Worm (Caenorhabditis elegans) whole organism, L3 larva: Measurements from ENCODE around the gene ugt-7.

Source experiments
- aly-2 ChIP-seq: fragments of 150-350 bp; optimal IDR thresholded peaks from 2 replicates; lab custom pipeline; 2014; ENCODE audit warnings: missing biosample characterization, missing genetic modification characterization
- ama-1 ChIP-seq: fragments of 150-350 bp; optimal IDR thresholded peaks from 2 replicates; lab custom pipeline; 2018
- ceh-28 ChIP-seq: fragments of 150-350 bp; optimal IDR thresholded peaks from 2 replicates; lab custom pipeline; 2014; ENCODE audit warnings: missing biosample characterization, missing genetic modification reagents, missing genetic modification characterization
- ceh-82 ChIP-seq: fragments of 150-350 bp; optimal IDR thresholded peaks from 2 replicates; lab custom pipeline; 2014; ENCODE audit warnings: missing biosample characterization, missing genetic modification characterization
- ceh-9 ChIP-seq: sonication (generic microtip); optimal IDR thresholded peaks from 2 replicates; lab custom pipeline; 2018; ENCODE audit warnings: missing biosample characterization, missing genetic modification characterization
- egl-5 ChIP-seq: fragments of 150-350 bp; optimal IDR thresholded peaks from 2 replicates; lab custom pipeline; 2017; ENCODE audit warnings: missing biosample characterization, missing genetic modification reagents, missing genetic modification characterization, inconsistent platforms
- elt-1 ChIP-seq: fragments of 150-350 bp; optimal IDR thresholded peaks from 2 replicates; lab custom pipeline; 2014; ENCODE audit warnings: missing biosample characterization, missing genetic modification characterization
- elt-2 ChIP-seq: sonication (generic microtip); optimal IDR thresholded peaks from 2 replicates; lab custom pipeline; 2016; ENCODE audit warnings: missing genetic modification reagents, mild to moderate bottlenecking, missing genetic modification characterization, missing compliant biosample characterization
- eor-1 ChIP-seq, 2 experiments: fragments of 150-350 bp; optimal IDR thresholded peaks; 2 replicates each; lab custom pipeline; 2014 to 2018; ENCODE audit warnings: missing biosample characterization in 2 of 2, missing genetic modification characterization in 2 of 2
- fkh-10 ChIP-seq: sonication (generic microtip); optimal IDR thresholded peaks from 2 replicates; lab custom pipeline; 2017; ENCODE audit warnings: missing biosample characterization, missing genetic modification reagents, missing genetic modification characterization
- fkh-2 ChIP-seq: fragments of 150-350 bp; optimal IDR thresholded peaks from 2 replicates; lab custom pipeline; 2014; ENCODE audit warnings: missing biosample characterization, missing genetic modification reagents, missing genetic modification characterization
- fos-1 ChIP-seq: fragments of 150-350 bp; optimal IDR thresholded peaks from 2 replicates; lab custom pipeline; 2014; ENCODE audit warnings: missing biosample characterization, missing genetic modification characterization
- hmg-11 ChIP-seq: sonication (generic microtip); optimal IDR thresholded peaks from 2 replicates; lab custom pipeline; 2016; ENCODE audit warnings: missing genetic modification characterization, missing compliant biosample characterization
- jun-1 ChIP-seq: fragments of 150-350 bp; optimal IDR thresholded peaks from 2 replicates; lab custom pipeline; 2014; ENCODE audit warnings: missing biosample characterization, missing genetic modification reagents, missing genetic modification characterization
- lin-15B ChIP-seq: fragments of 150-350 bp; optimal IDR thresholded peaks from 2 replicates; lab custom pipeline; 2014; ENCODE audit warnings: missing biosample characterization, missing genetic modification characterization
- lin-39 ChIP-seq: fragments of 150-350 bp; optimal IDR thresholded peaks from 2 replicates; lab custom pipeline; 2018; ENCODE audit warnings: missing biosample characterization, missing genetic modification reagents, missing genetic modification characterization
- mdl-1 ChIP-seq: fragments of 150-350 bp; optimal IDR thresholded peaks from 2 replicates; lab custom pipeline; 2014; ENCODE audit warnings: missing biosample characterization, missing genetic modification characterization
- mml-1 ChIP-seq: fragments of 150-350 bp; sonication (generic microtip); optimal IDR thresholded peaks from 3 replicates; lab custom pipeline; 2014; ENCODE audit warnings: missing biosample characterization, missing genetic modification characterization
- nfya-1 ChIP-seq: sonication (generic microtip); optimal IDR thresholded peaks from 2 replicates; lab custom pipeline; 2017; ENCODE audit warnings: missing genetic modification characterization, mild to moderate bottlenecking, missing compliant biosample characterization, antibody characterized with exemption, moderate library complexity; ENCODE audit not compliant: insufficient read depth
- nhr-23 ChIP-seq: fragments of 150-350 bp; optimal IDR thresholded peaks from 2 replicates; lab custom pipeline; 2014; ENCODE audit warnings: missing biosample characterization, missing genetic modification reagents, missing genetic modification characterization
- nhr-28 ChIP-seq: fragments of 150-350 bp; optimal IDR thresholded peaks from 2 replicates; lab custom pipeline; 2014; ENCODE audit warnings: missing biosample characterization, missing genetic modification characterization
- nhr-43 ChIP-seq: sonication (generic microtip); optimal IDR thresholded peaks from 2 replicates; lab custom pipeline; 2016; ENCODE audit warnings: mild to moderate bottlenecking, missing genetic modification characterization, missing compliant biosample characterization; ENCODE audit not compliant: poor library complexity, severe bottlenecking
- nhr-67 ChIP-seq: fragments of 150-350 bp; optimal IDR thresholded peaks from 2 replicates; lab custom pipeline; 2014; ENCODE audit warnings: missing biosample characterization, missing genetic modification characterization
- pha-4 ChIP-seq: fragments of 150-350 bp; optimal IDR thresholded peaks from 2 replicates; lab custom pipeline; 2014; ENCODE audit warnings: missing biosample characterization, missing genetic modification reagents, missing genetic modification characterization
- pqm-1 ChIP-seq: fragments of 150-350 bp; optimal IDR thresholded peaks from 2 replicates; lab custom pipeline; 2017; ENCODE audit warnings: missing biosample characterization, missing genetic modification characterization, inconsistent platforms
- sea-2 ChIP-seq: fragments of 150-350 bp; sonication (generic microtip); optimal IDR thresholded peaks from 4 replicates; lab custom pipeline; 2014; ENCODE audit warnings: missing biosample characterization, missing genetic modification reagents, missing genetic modification characterization
- skn-1 ChIP-seq: fragments of 150-350 bp; optimal IDR thresholded peaks from 2 replicates; lab custom pipeline; 2014; ENCODE audit warnings: missing biosample characterization, missing genetic modification characterization
- snpc-4 ChIP-seq: fragments of 150-350 bp; optimal IDR thresholded peaks from 2 replicates; lab custom pipeline; 2014; ENCODE audit warnings: missing biosample characterization, missing genetic modification characterization
- ztf-11 ChIP-seq: fragments of 150-350 bp; optimal IDR thresholded peaks from 2 replicates; lab custom pipeline; 2014; ENCODE audit warnings: missing biosample characterization, missing genetic modification characterization
- ztf-4 ChIP-seq: fragments of 150-350 bp; optimal IDR thresholded peaks from 2 replicates; lab custom pipeline; 2014; ENCODE audit warnings: missing biosample characterization, missing genetic modification characterization

Gene ugt-7

DNA sequence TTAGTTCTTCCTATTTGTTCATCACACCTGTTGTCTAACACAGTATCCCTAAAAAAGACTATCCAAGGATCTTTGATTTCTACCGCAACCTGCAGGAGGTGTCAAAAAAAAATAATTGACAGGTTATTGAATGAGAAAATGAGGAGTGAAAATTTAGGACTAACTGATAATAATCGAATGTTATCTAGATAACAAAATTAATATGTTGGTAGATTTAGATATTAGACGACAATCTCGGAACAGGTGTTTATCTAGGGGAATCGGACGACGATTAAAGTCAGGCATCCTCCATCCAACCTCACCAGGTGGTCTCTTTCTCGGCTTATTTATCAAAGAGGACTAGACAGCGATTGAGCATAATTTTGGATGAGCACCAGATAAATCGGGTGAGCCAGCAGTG lies 31.6 kb downstream of the ugt-7 start:
- TF ChIP-seq nfya-1, result no peak
- no peak for TF ChIP-seq lin-15B (tag; lab: Kevin White, UChicago)
- TF ChIP-seq pqm-1, result no peak
- TF ChIP-seq nhr-67 (tag; lab: Kevin White, UChicago), result no peak
- no peak for TF ChIP-seq lin-39 (tag; lab: Kevin White, UChicago)
- TF ChIP-seq ztf-4 (tag; lab: Kevin White, UChicago), result no peak
- TF ChIP-seq jun-1 (tag; lab: Kevin White, UChicago), result no peak
- TF ChIP-seq ztf-11 (tag; lab: Kevin White, UChicago), result no peak
- no peak for TF ChIP-seq fkh-2
- TF ChIP-seq fos-1 (tag; lab: Kevin White, UChicago), result no peak
- TF ChIP-seq mdl-1, result no peak
- no peak for TF ChIP-seq sea-2 (GFP tag; lab: Kevin White, UChicago)
- TF ChIP-seq aly-2 (tag; lab: Kevin White, UChicago), result no peak
- TF ChIP-seq ceh-28 (tag; lab: Kevin White, UChicago), result no peak
- TF ChIP-seq nhr-28 (tag; lab: Kevin White, UChicago), result no peak
- TF ChIP-seq mml-1, result no peak
- no peak for TF ChIP-seq eor-1 (tag; optimal IDR thresholded peaks at IDR 0.05; lab: Kevin White, UChicago)
- TF ChIP-seq ceh-9 (tag; lab: Kevin White, UChicago), result no peak
- TF ChIP-seq snpc-4 (tag; lab: Kevin White, UChicago), result no peak

DNA sequence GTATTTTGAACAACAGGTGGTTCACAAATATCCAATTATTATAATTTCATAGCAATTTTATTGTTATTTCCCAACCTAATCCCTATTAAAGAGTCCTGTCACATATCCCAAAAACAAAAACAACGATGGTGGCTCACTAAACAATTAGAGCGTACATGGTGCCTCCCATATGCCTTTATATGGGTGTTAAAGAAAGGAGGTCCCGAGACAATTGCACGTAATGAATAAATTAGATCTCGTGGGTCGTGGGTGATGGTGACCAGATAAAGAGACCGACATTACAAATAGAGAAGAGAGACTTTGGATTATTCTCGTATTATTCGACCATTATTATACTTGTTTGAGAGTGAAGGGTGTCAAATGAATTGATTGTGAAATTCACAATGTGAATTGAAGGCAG lies 33.1 kb downstream of the ugt-7 start:
- TF ChIP-seq sea-2 (GFP tag; lab: Kevin White, UChicago), result no peak
- TF ChIP-seq nhr-43 (tag; lab: Kevin White, UChicago), result no peak
- no peak for TF ChIP-seq skn-1 (tag; lab: Kevin White, UChicago)

DNA sequence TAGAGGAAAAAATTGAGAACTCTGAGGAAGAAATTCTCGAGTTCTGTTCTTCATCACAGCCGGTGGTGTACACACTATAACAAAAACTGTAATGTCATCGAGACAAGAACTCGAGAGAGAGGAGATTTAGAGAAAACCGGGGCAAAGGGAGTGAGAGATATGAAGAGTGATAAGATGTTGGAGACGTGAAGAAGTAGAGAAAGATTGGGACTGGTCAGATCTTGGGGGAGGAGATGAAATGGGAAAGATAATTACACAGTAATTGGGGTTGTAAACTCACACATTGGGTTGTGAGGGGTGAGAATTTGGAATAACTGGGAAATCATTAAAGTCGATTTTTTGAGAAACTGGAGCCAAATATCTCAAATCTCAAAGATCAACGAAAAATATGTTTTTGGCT lies 34.6 kb downstream of the ugt-7 start:
- TF ChIP-seq eor-1 (tag; optimal IDR thresholded peaks at IDR 0.05; lab: Kevin White, UChicago) (no peak), ceh-82 (tag; lab: Kevin White, UChicago) (no peak), hmg-11 (tag; lab: Kevin White, UChicago) (peak; percentile 15), elt-1 (peak; percentile 80), nfya-1 (peak; percentile 55), ceh-9 (tag; lab: Kevin White, UChicago) (no peak), elt-2 (tag; lab: Kevin White, UChicago) (no peak), jun-1 (tag; lab: Kevin White, UChicago) (no peak), nhr-23 (peak; percentile 38)

DNA sequence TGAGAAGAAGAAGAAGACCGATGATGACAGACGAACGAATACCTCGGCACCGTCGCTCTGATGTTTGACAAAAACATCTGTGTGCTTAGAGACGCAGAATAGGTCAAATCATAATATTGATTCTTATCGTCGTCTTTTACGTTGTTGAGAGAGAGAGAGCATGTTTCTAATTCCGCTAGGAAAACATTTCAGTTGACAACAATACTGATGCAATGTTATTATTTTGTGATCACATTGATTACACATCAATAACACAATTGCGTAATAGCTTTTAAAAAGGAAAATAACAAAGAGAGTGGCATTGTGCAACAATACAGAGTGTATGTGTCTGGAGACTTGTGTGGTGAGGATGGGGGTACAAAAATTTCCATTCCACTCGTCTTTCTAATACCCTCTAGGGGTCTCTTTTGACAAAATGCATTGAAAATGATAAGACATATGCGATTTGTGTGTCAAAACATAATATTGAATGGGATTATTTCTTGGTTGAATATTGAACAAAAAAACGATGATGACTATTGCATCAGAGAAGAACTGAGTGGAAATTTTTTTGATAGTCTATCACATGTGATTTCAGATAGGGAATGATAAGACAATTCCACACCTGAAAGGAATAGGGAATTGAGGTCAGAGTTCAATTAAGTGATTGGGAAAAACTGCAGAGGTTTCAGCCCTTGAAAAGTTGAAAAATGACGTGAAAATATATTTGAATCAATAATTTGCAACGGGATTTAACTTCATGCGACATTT lies 35.5 kb downstream of the ugt-7 start:
- TF ChIP-seq nhr-43 (tag; lab: Kevin White, UChicago), result no peak
- TF ChIP-seq pha-4 (tag; lab: Kevin White, UChicago), result peak; percentile 78
- peak; percentile 86 for TF ChIP-seq skn-1 (tag; lab: Kevin White, UChicago)
- no peak for TF ChIP-seq jun-1 (tag; lab: Kevin White, UChicago)
- peak; percentile 85 for TF ChIP-seq elt-2 (tag; lab: Kevin White, UChicago)
- peak; percentile 5 for TF ChIP-seq pqm-1

DNA sequence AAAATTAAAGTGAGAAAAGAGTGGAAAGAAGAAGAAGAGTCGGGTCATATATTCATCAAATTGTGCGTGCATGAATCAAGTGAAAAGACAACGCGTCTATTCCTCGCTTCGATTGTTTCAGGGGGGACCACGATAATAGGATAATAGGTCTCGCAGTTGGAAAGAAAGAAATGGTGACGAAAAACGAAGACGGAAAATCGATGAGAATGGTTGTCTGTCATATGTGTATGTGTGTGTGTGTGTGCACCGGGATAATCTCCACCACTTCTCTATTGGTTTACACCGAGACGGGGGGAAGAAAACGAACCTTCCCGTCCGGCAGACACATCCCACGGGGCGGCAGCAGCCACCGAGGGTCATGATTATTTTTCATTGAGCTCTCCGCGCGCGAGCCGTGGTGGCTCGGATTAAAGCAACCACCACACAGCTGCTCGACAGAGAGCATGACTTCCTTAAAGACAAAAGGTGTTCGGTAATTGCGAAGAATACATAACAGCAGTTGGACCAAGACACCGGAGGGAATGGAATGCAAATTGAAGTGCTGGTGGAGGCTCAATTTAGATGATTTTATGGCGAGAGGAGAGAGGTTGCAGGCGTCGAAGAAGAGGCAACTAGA lies 36.2 kb downstream of the ugt-7 start:
- no peak for TF ChIP-seq lin-39 (tag; lab: Kevin White, UChicago)
- peak; percentile 57 for TF ChIP-seq ama-1 (lab: Kevin White, UChicago)

DNA sequence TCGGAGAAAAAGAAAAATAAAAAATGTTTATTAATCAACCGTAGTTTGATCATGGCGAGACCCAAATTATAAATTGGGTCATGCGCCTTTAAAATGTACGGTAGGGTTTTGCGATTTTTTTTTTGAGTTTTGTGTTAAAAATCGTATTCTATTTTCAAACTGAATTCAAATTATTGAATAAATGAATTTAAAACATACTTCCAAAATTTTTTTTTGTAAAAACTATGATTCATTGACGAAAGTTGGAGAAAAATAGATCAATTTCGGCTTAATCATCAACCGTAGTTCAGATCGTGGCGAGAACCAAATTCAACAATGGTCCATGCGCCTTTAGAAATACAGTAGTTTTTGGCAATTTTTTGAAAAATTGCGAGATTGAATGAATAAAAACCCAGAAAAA lies 36.8 kb downstream of the ugt-7 start:
- no peak for TF ChIP-seq fos-1 (tag; lab: Kevin White, UChicago)
- TF ChIP-seq fkh-2, result no peak

DNA sequence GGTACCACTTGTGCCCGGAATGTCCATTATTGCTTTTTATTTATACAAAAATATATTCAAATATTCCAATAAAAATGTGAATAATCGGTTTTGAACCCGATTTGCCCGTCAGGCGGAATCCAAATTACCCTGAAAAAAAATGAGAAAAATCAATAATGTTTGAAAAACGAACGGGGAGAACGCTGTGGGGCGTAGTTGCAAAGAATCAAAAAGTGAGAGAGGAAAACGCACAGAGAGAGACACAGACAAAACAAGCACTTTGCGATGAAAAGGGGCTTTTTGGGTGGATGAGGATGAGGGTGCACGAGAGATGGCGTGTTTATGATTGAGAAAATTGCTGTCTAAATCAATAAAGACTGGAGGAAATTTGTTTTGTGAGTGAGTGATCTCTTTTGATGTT lies 37.4 kb downstream of the ugt-7 start, which contains the start of gene tam-1:
tam-1 (minus strand) TSS at position 135 of the 400 bp plus-strand sequence.
- TF ChIP-seq lin-39 (tag; lab: Kevin White, UChicago) (peak; percentile 11), pqm-1 (no peak), fkh-10 (GFP tag; lab: Kevin White, UChicago) (no peak), egl-5 (peak; percentile 75), pha-4 (tag; lab: Kevin White, UChicago) (peak; percentile 32), hmg-11 (tag; lab: Kevin White, UChicago) (peak; percentile 5)
